Fruit fly (Drosophila melanogaster) whole organism: ENCODE measurements around the gene EMC2A.

Experiments
- EcR ChIP-seq, 2 experiments: fragments of >200 bp; optimal IDR thresholded peaks; 2 replicates each; lab custom pipeline; 2017; ENCODE audit warnings: missing biosample characterization in 2 of 2, missing genetic modification characterization in 2 of 2, missing genetic modification reagents in 2 of 2
- pan ChIP-seq: fragments of >200 bp; optimal IDR thresholded peaks from 2 replicates; lab custom pipeline; 2017
- psq ChIP-seq: fragments of >200 bp; optimal IDR thresholded peaks from 2 replicates; lab custom pipeline; 2017
- usp ChIP-seq: fragments of >200 bp; optimal IDR thresholded peaks from 2 replicates; lab custom pipeline; 2017; ENCODE audit warnings: missing biosample characterization, missing genetic modification characterization, mixed read lengths

DNA sequence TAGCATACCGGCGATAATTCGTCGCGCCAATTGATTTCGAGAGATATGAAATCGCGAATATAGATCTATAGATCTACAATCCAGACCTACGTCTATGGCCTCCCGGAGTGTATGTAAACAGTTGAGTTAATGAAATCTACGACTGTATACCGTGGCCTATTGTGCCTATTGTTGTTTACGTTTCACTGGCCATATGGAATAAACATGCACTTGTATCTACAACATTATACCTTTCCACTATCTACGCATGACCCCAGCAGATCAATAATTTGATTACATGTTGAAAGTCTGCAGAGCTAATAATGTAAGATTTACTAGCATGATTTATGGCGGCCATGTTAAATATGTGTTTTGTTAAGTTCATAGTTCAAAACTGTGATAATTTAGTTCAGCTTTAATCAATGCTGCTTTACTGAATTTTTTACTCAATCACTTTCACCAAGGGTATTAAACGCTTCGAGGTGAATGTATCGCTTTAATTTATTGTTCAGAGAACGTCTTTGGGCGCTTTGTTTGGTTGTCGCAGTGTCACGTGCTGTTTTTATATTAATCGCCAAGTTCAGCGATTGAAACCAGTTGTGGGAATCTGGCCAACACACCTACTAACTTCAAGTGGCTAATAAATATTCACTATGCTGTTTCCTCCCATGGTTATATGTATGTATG, 14.8 kb downstream of the EMC2A start:
- no peak for TF ChIP-seq pan (lab: Kevin White, UChicago)
- TF ChIP-seq psq (lab: Kevin White, UChicago) = no peak
- TF ChIP-seq EcR (GFP tag; optimal IDR thresholded peaks at IDR 0.05; lab: Kevin White, UChicago) = no peak
- TF ChIP-seq usp = no peak
